Worm (Caenorhabditis elegans): ENCODE data around the gene fbxb-112.

fbxb-112 gene

DNA sequence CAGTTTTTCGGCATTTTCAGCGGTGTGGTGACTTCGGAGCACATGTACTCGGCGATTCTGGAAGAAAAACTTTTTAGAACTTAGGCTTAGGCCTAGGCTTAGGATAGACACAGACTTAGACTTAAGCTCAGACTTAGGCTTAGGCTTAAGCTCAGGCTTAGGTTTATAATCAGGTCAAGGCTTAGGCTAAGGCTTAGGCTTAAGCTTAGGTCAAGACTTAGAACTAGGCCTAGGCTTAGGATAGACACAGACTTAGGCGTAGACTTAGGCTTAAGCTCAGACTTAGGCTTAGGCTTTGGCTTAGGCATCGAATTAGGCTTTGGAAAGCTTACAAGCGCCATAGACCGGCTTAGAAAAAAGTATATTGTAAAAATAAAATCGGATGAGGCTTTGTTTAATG, 14.4 kb upstream of the fbxb-112 start:
- TF ChIP-seq hlh-6 (tag; optimal IDR thresholded peaks at IDR 0.05) (no peak), che-1 (tag; optimal IDR thresholded peaks at IDR 0.05) (no peak), dve-1 (tag; optimal IDR thresholded peaks at IDR 0.05) (peak; percentile 62), eyg-1 (tag; optimal IDR thresholded peaks at IDR 0.05) (no peak), ets-4 (tag; optimal IDR thresholded peaks at IDR 0.05) (no peak)

DNA sequence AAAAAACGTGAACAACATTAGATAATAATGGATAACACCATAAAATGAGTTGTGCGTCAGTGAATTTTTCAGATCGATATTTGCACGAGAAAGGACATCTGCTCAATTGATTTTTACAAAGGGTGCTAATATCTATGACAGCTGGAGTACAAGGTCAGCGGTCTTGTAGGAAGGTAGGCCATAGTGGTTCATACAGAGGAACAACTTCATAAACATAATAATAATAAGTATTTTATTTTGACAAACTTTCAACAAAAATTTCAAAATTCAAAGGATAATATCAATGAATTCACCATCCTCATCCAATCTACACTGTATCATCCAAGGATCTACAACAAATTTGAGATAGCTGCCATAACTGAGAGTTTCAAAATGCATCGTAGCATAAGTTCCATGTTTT, 13.7 kb upstream of the fbxb-112 start, which contains the start of gene fbxb-104:
TSS of gene fbxb-104 (minus strand) at position 101 of the 400 bp plus-strand sequence.
- no peak for TF ChIP-seq ceh-9 (tag; optimal IDR thresholded peaks at IDR 0.05)
- TF ChIP-seq odd-2 (tag; optimal IDR thresholded peaks at IDR 0.05): no peak
- TF ChIP-seq T23F11.4 (GFP tag; optimal IDR thresholded peaks at IDR 0.05): no peak
- TF ChIP-seq ceh-45 (GFP tag; IDR thresholded peaks at IDR 0.05): no peak
- TF ChIP-seq lin-11 (tag; optimal IDR thresholded peaks at IDR 0.05): no peak
- TF ChIP-seq ttx-3 (tag; optimal IDR thresholded peaks at IDR 0.05): no peak
- no peak for TF ChIP-seq hlh-13 (GFP tag; optimal IDR thresholded peaks at IDR 0.05)
- TF ChIP-seq unc-86 (tag; optimal IDR thresholded peaks at IDR 0.05): no peak
- TF ChIP-seq pat-9 (tag; optimal IDR thresholded peaks at IDR 0.05): no peak
- TF ChIP-seq ceh-30 (tag; optimal IDR thresholded peaks at IDR 0.05): no peak
- TF ChIP-seq nfya-1 (tag; optimal IDR thresholded peaks at IDR 0.05): no peak
- no peak for TF ChIP-seq fkh-6 (tag; optimal IDR thresholded peaks at IDR 0.05)

DNA sequence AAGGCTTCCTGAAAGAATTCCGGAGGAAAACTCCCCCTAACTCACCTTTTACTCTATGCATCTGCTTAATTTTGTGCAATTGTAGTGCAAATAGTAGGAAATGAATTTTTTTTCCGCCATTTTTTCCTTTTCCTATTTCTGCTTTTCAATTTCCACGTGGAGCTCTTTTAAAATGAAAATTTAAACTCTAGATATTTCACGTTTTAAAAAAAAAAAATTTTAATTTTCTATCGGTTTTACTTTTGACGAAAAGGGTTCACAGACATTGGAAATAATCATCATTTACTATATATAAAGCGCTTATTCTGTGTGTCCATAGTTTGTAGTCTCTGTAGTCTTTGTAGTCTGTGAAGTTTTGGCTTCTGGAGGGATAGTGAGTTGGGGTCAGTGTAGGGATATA, 9.3 kb upstream of the fbxb-112 start, which contains the start of gene Y49F6B.8:
TSS of gene Y49F6B.8 (minus strand) at position 101 of the 400 bp plus-strand sequence.
- TF ChIP-seq sox-2 (GFP tag; IDR thresholded peaks at IDR 0.05): no peak
- no peak for TF ChIP-seq ceh-22 (tag; optimal IDR thresholded peaks at IDR 0.05)
- TF ChIP-seq rnt-1 (tag; optimal IDR thresholded peaks at IDR 0.05): no peak
- TF ChIP-seq nfya-1 (tag; optimal IDR thresholded peaks at IDR 0.05): no peak
- no peak for TF ChIP-seq sdc-2 (tag; optimal IDR thresholded peaks at IDR 0.05)
- no peak for TF ChIP-seq mec-3 (tag; optimal IDR thresholded peaks at IDR 0.05; ENCODE audit: borderline replicate concordance)
- no peak for TF ChIP-seq dmd-4 (tag; optimal IDR thresholded peaks at IDR 0.05; ENCODE audit: borderline replicate concordance)
- TF ChIP-seq ceh-34 (tag; optimal IDR thresholded peaks at IDR 0.05): no peak

- TF ChIP-seq unc-42 (tag; optimal IDR thresholded peaks at IDR 0.05): peak; percentile 98
- TF ChIP-seq pha-2 (tag; optimal IDR thresholded peaks at IDR 0.05): no peak
- peak; percentile 33 for TF ChIP-seq nfya-1 (tag; optimal IDR thresholded peaks at IDR 0.05)
- peak; percentile 86 for TF ChIP-seq ets-4 (tag; optimal IDR thresholded peaks at IDR 0.05)
- no peak for TF ChIP-seq pat-9 (tag; optimal IDR thresholded peaks at IDR 0.05)
- TF ChIP-seq nhr-232 (tag; optimal IDR thresholded peaks at IDR 0.05): no peak
- TF ChIP-seq ttx-3 (tag; optimal IDR thresholded peaks at IDR 0.05): peak; percentile 41
- TF ChIP-seq ceh-2 (tag; optimal IDR thresholded peaks at IDR 0.05): peak; percentile 92
- peak; percentile 12 for TF ChIP-seq fkh-6 (tag; optimal IDR thresholded peaks at IDR 0.05)
- TF ChIP-seq unc-55 (GFP tag; optimal IDR thresholded peaks at IDR 0.05): no peak
- no peak for TF ChIP-seq hlh-6 (tag; optimal IDR thresholded peaks at IDR 0.05)
- TF ChIP-seq ceh-34 (tag; optimal IDR thresholded peaks at IDR 0.05): peak; percentile 46
- TF ChIP-seq dmd-4 (tag; optimal IDR thresholded peaks at IDR 0.05; ENCODE audit: borderline replicate concordance): no peak
- TF ChIP-seq ceh-18 (tag; optimal IDR thresholded peaks at IDR 0.05): peak; percentile 48
- no peak for TF ChIP-seq eyg-1 (tag; optimal IDR thresholded peaks at IDR 0.05)
- peak; percentile 96 for TF ChIP-seq ceh-31 (tag; optimal IDR thresholded peaks at IDR 0.05)
- no peak for TF ChIP-seq ztf-16 (tag; optimal IDR thresholded peaks at IDR 0.05)
- TF ChIP-seq C38D4.7 (GFP tag; optimal IDR thresholded peaks at IDR 0.05): no peak
- TF ChIP-seq ceh-9 (tag; optimal IDR thresholded peaks at IDR 0.05): no peak
- TF ChIP-seq ref-2 (tag; optimal IDR thresholded peaks at IDR 0.05): peak; percentile 59
- peak; percentile 73 for TF ChIP-seq mec-3 (tag; optimal IDR thresholded peaks at IDR 0.05; ENCODE audit: borderline replicate concordance)
- no peak for TF ChIP-seq che-1 (tag; optimal IDR thresholded peaks at IDR 0.05)
- TF ChIP-seq sox-2 (GFP tag; IDR thresholded peaks at IDR 0.05): no peak
- peak; percentile 7 for TF ChIP-seq ceh-48 (tag; optimal IDR thresholded peaks at IDR 0.05)
- TF ChIP-seq zip-5 (tag; optimal IDR thresholded peaks at IDR 0.05): peak; percentile 76
- TF ChIP-seq syd-9 (tag; optimal IDR thresholded peaks at IDR 0.05): no peak
- TF ChIP-seq ahr-1 (tag; optimal IDR thresholded peaks at IDR 0.05): peak; percentile 40
- TF ChIP-seq ceh-14 (tag; optimal IDR thresholded peaks at IDR 0.05): peak; percentile 82
- peak; percentile 81 for TF ChIP-seq tbx-2 (tag; optimal IDR thresholded peaks at IDR 0.05)
- no peak for TF ChIP-seq pag-3 (tag; optimal IDR thresholded peaks at IDR 0.05; ENCODE audit: borderline replicate concordance)
- TF ChIP-seq ceh-19 (GFP tag; optimal IDR thresholded peaks at IDR 0.05): no peak
- TF ChIP-seq npax-4 (tag; optimal IDR thresholded peaks at IDR 0.05): no peak
- TF ChIP-seq nhr-11 (tag; optimal IDR thresholded peaks at IDR 0.05): no peak
- no peak for TF ChIP-seq sdc-2 (tag; optimal IDR thresholded peaks at IDR 0.05)
- peak; percentile 34 for TF ChIP-seq hlh-15 (tag; optimal IDR thresholded peaks at IDR 0.05)
- no peak for TF ChIP-seq ceh-22 (tag; optimal IDR thresholded peaks at IDR 0.05)
These were observed 8.7 kb upstream of the fbxb-112 start, which contains the start of gene smu-2 for ce11 chrII:3482231-3482630. smu-2 (plus strand) TSS chrII:3482408.
